Worm (Caenorhabditis elegans): ENCODE measurements around the gene Y77E11A.23.

The Y77E11A.23 gene

ce11 chrIV:1400016-1400415 is 30.2 kb downstream of the Y77E11A.23 start:
- TF ChIP-seq mbf-1 (tag; optimal IDR thresholded peaks at IDR 0.05) (no peak), lin-11 (tag; optimal IDR thresholded peaks at IDR 0.05) (no peak), nhr-12 (tag; optimal IDR thresholded peaks at IDR 0.05) (no peak), snpc-4 (tag; optimal IDR thresholded peaks at IDR 0.05) (no peak), Y55F3AM.14 (GFP tag; optimal IDR thresholded peaks at IDR 0.05) (no peak), fos-1 (tag; optimal IDR thresholded peaks at IDR 0.05) (no peak), mab-5 (tag; optimal IDR thresholded peaks at IDR 0.05) (no peak), unc-55 (GFP tag; optimal IDR thresholded peaks at IDR 0.05) (no peak), nhr-77 (tag; optimal IDR thresholded peaks at IDR 0.05) (no peak)

- TF ChIP-seq unc-55 (GFP tag; optimal IDR thresholded peaks at IDR 0.05) = no peak
- TF ChIP-seq elt-3 (tag; optimal IDR thresholded peaks at IDR 0.05) = no peak
Observed at ce11 chrIV:1397895-1398294, 32.3 kb downstream of the Y77E11A.23 start.

ce11 chrIV:1394077-1394476 is 36.1 kb downstream of the Y77E11A.23 start:
- TF ChIP-seq R02D3.7 (tag; optimal IDR thresholded peaks at IDR 0.05) (no peak), nhr-6 (tag; optimal IDR thresholded peaks at IDR 0.05) (no peak), Y55F3AM.14 (GFP tag; optimal IDR thresholded peaks at IDR 0.05) (no peak), mab-5 (tag; optimal IDR thresholded peaks at IDR 0.05) (no peak), dmd-4 (tag; optimal IDR thresholded peaks at IDR 0.05) (no peak), alr-1 (tag; optimal IDR thresholded peaks at IDR 0.05) (no peak), ceh-16 (tag; optimal IDR thresholded peaks at IDR 0.05) (no peak), nhr-237 (tag; optimal IDR thresholded peaks at IDR 0.05) (no peak), ztf-11 (tag; optimal IDR thresholded peaks at IDR 0.05) (no peak), peb-1 (tag; optimal IDR thresholded peaks at IDR 0.05) (no peak), lin-39 (tag; optimal IDR thresholded peaks at IDR 0.05) (no peak), sma-9 (GFP tag; optimal IDR thresholded peaks at IDR 0.05) (no peak), sma-9 (tag; optimal IDR thresholded peaks at IDR 0.05) (no peak), elt-1 (tag; optimal IDR thresholded peaks at IDR 0.05) (no peak), ZK546.5 (tag; optimal IDR thresholded peaks at IDR 0.05) (no peak), fos-1 (tag; optimal IDR thresholded peaks at IDR 0.05) (no peak), nhr-11 (tag; optimal IDR thresholded peaks at IDR 0.05) (no peak), nhr-23 (tag; optimal IDR thresholded peaks at IDR 0.05) (no peak), blmp-1 (tag; optimal IDR thresholded peaks at IDR 0.05; ENCODE audit: insufficient read depth) (no peak)

ce11 chrIV:1391446-1391845 is 38.7 kb downstream of the Y77E11A.23 start:
- no peak for TF ChIP-seq ceh-82 (tag; optimal IDR thresholded peaks at IDR 0.05)
- TF ChIP-seq ztf-1 (GFP tag; conservative IDR thresholded peaks at IDR 0.05) = no peak
- no peak for TF ChIP-seq mdl-1 (tag; optimal IDR thresholded peaks at IDR 0.05)
- no peak for TF ChIP-seq mbf-1 (tag; optimal IDR thresholded peaks at IDR 0.05)
- TF ChIP-seq zag-1 (tag; optimal IDR thresholded peaks at IDR 0.05) = no peak
- TF ChIP-seq egl-27 (tag; optimal IDR thresholded peaks at IDR 0.05) = no peak
- TF ChIP-seq unc-62 (GFP tag; optimal IDR thresholded peaks at IDR 0.05) = no peak
- no peak for TF ChIP-seq sma-3 (GFP tag; optimal IDR thresholded peaks at IDR 0.05)
- TF ChIP-seq peb-1 (tag; optimal IDR thresholded peaks at IDR 0.05) = no peak
- TF ChIP-seq elt-3 (tag; optimal IDR thresholded peaks at IDR 0.05) = no peak
- no peak for TF ChIP-seq ZK546.5 (tag; optimal IDR thresholded peaks at IDR 0.05)
- TF ChIP-seq nhr-12 (tag; optimal IDR thresholded peaks at IDR 0.05) = no peak
- TF ChIP-seq lin-13 (GFP tag; optimal IDR thresholded peaks at IDR 0.05) = no peak
- TF ChIP-seq crh-2 (tag; optimal IDR thresholded peaks at IDR 0.05) = no peak
- TF ChIP-seq aly-2 (tag; optimal IDR thresholded peaks at IDR 0.05) = no peak

ce11 chrIV:1390102-1390501 is 40.1 kb downstream of the Y77E11A.23 start:
- TF ChIP-seq lin-13 (GFP tag; optimal IDR thresholded peaks at IDR 0.05) = no peak
- no peak for TF ChIP-seq elt-1 (tag; optimal IDR thresholded peaks at IDR 0.05)
- no peak for TF ChIP-seq ztf-1 (GFP tag; conservative IDR thresholded peaks at IDR 0.05)
- no peak for TF ChIP-seq mab-5 (tag; optimal IDR thresholded peaks at IDR 0.05)
- no peak for TF ChIP-seq peb-1 (tag; optimal IDR thresholded peaks at IDR 0.05)
- no peak for TF ChIP-seq ceh-82 (tag; optimal IDR thresholded peaks at IDR 0.05)
- no peak for TF ChIP-seq Y55F3AM.14 (GFP tag; optimal IDR thresholded peaks at IDR 0.05)
- TF ChIP-seq ZK546.5 (tag; optimal IDR thresholded peaks at IDR 0.05) = no peak
- TF ChIP-seq ztf-11 (tag; optimal IDR thresholded peaks at IDR 0.05) = no peak
- no peak for TF ChIP-seq nhr-11 (tag; optimal IDR thresholded peaks at IDR 0.05)
- no peak for TF ChIP-seq skn-1 (tag; optimal IDR thresholded peaks at IDR 0.05)
- TF ChIP-seq nhr-10 (tag; optimal IDR thresholded peaks at IDR 0.05) = no peak
- TF ChIP-seq nhr-21 (tag; optimal IDR thresholded peaks at IDR 0.05) = no peak
- TF ChIP-seq ama-1 (optimal IDR thresholded peaks at IDR 0.05) = no peak
- no peak for TF ChIP-seq lin-11 (tag; optimal IDR thresholded peaks at IDR 0.05)
- no peak for TF ChIP-seq fos-1 (tag; optimal IDR thresholded peaks at IDR 0.05)
